Worm (Caenorhabditis elegans): ENCODE results near the gene F44A2.5.

The F44A2.5 gene

ce11 chrV:9257467-9257866 lies 40.0 kb upstream of the F44A2.5 start, which contains the start of gene F07C3.16:
F07C3.16 (minus strand) TSS chrV:9257567.
- TF ChIP-seq ceh-39 (tag; optimal IDR thresholded peaks at IDR 0.05) (no peak), bed-3 (GFP tag; optimal IDR thresholded peaks at IDR 0.05) (no peak), ceh-43 (GFP tag; optimal IDR thresholded peaks at IDR 0.05) (no peak), snpc-4 (tag; optimal IDR thresholded peaks at IDR 0.05) (no peak), lin-13 (tag; optimal IDR thresholded peaks at IDR 0.05) (no peak), unc-62 (GFP tag; optimal IDR thresholded peaks at IDR 0.05) (no peak), nhr-76 (tag; optimal IDR thresholded peaks at IDR 0.05) (no peak), mls-2 (tag; optimal IDR thresholded peaks at IDR 0.05) (no peak), lsy-2 (tag; optimal IDR thresholded peaks at IDR 0.05) (no peak), ceh-83 (GFP tag; optimal IDR thresholded peaks at IDR 0.05) (no peak), blmp-1 (tag; optimal IDR thresholded peaks at IDR 0.05) (no peak), M03D4.4 (tag; optimal IDR thresholded peaks at IDR 0.05) (no peak), nhr-28 (tag; optimal IDR thresholded peaks at IDR 0.05) (no peak), elt-1 (tag; optimal IDR thresholded peaks at IDR 0.05; ENCODE audit: borderline replicate concordance, insufficient read depth) (no peak), tbx-8 (GFP tag; optimal IDR thresholded peaks at IDR 0.05) (no peak), pha-4 (tag; optimal IDR thresholded peaks at IDR 0.05) (no peak), zip-8 (tag; optimal IDR thresholded peaks at IDR 0.05) (no peak)

DNA sequence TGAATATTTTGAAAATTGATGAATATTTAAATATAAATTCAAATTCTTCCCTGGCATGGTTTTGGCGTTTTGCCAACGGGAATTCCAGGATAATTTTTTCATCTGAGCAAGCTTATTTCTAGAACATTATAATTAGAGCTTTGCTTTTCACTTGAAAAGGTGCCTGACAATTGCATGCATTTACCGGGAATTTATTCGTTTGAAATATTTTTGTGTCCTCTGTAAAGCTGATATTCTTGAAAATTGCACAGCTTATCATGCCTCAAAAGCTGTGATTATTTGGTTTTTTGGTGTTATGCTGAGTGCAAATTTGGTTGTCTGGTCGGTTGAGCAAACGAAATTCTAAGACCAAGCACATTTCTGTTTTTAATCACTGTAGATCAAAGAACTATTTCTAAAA lies 37.0 kb upstream of the F44A2.5 start:
- TF ChIP-seq drap-1 (GFP tag; optimal IDR thresholded peaks at IDR 0.05) (no peak), cnd-1 (tag; optimal IDR thresholded peaks at IDR 0.05) (no peak), ceh-39 (tag; optimal IDR thresholded peaks at IDR 0.05) (no peak), M03D4.4 (tag; optimal IDR thresholded peaks at IDR 0.05) (no peak), flh-1 (GFP tag; optimal IDR thresholded peaks at IDR 0.05) (no peak), sptf-1 (tag; optimal IDR thresholded peaks at IDR 0.05) (no peak), lin-13 (tag; optimal IDR thresholded peaks at IDR 0.05) (no peak), ces-1 (GFP tag; optimal IDR thresholded peaks at IDR 0.05) (no peak), tbx-8 (GFP tag; optimal IDR thresholded peaks at IDR 0.05) (no peak), ceh-43 (GFP tag; optimal IDR thresholded peaks at IDR 0.05) (no peak), zip-8 (tag; optimal IDR thresholded peaks at IDR 0.05) (no peak), bed-3 (GFP tag; optimal IDR thresholded peaks at IDR 0.05) (no peak), lsy-2 (tag; optimal IDR thresholded peaks at IDR 0.05) (no peak), lin-32 (GFP tag; optimal IDR thresholded peaks at IDR 0.05) (no peak)

DNA sequence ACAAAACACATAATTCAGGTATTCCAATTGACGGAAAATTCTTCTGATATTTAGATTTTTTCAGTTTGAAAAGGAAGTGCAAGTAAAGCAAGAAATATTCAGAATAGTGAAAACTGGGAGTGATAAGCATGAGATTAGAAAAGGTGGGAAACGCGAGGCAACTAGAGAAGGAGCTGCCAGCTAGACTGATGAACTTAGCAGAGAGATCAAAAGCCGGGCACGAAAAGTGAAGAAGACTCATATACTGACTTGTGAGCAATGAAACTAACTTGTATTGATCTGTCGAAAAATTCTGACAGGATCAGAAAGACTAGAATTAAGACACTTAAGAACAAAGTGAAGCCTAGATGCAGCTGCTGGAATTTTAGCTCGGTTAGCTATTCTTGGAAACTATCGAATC lies 35.9 kb upstream of the F44A2.5 start, which contains the start of gene nhr-36:
nhr-36 (minus strand) TSS at position 101 of the 400 bp plus-strand sequence.
- no peak for TF ChIP-seq nhr-2 (tag; optimal IDR thresholded peaks at IDR 0.05)

ce11 chrV:9262708-9263107 lies 34.7 kb upstream of the F44A2.5 start:
- TF ChIP-seq blmp-1 (tag; optimal IDR thresholded peaks at IDR 0.05) (no peak), nhr-76 (tag; optimal IDR thresholded peaks at IDR 0.05) (no peak), nhr-28 (tag; optimal IDR thresholded peaks at IDR 0.05) (no peak), nhr-2 (tag; optimal IDR thresholded peaks at IDR 0.05) (no peak), unc-62 (GFP tag; optimal IDR thresholded peaks at IDR 0.05) (no peak), lin-13 (tag; optimal IDR thresholded peaks at IDR 0.05) (no peak), M03D4.4 (tag; optimal IDR thresholded peaks at IDR 0.05) (no peak), cnd-1 (tag; optimal IDR thresholded peaks at IDR 0.05) (no peak), elt-3 (tag; optimal IDR thresholded peaks at IDR 0.05) (no peak), ztf-11 (tag; optimal IDR thresholded peaks at IDR 0.05) (no peak), sptf-1 (tag; optimal IDR thresholded peaks at IDR 0.05) (no peak), ces-1 (GFP tag; optimal IDR thresholded peaks at IDR 0.05) (no peak), snpc-4 (tag; optimal IDR thresholded peaks at IDR 0.05) (no peak), mep-1 (tag; optimal IDR thresholded peaks at IDR 0.05) (no peak), bed-3 (GFP tag; optimal IDR thresholded peaks at IDR 0.05) (no peak), drap-1 (GFP tag; optimal IDR thresholded peaks at IDR 0.05) (no peak), tbx-8 (GFP tag; optimal IDR thresholded peaks at IDR 0.05) (no peak), mls-2 (tag; optimal IDR thresholded peaks at IDR 0.05) (no peak), ceh-43 (GFP tag; optimal IDR thresholded peaks at IDR 0.05) (no peak)

- TF ChIP-seq lin-13 (tag; optimal IDR thresholded peaks at IDR 0.05) (no peak), bed-3 (GFP tag; optimal IDR thresholded peaks at IDR 0.05) (no peak), blmp-1 (tag; optimal IDR thresholded peaks at IDR 0.05) (no peak), zip-8 (tag; optimal IDR thresholded peaks at IDR 0.05) (no peak), hlh-1 (tag; optimal IDR thresholded peaks at IDR 0.05) (no peak), snpc-4 (tag; optimal IDR thresholded peaks at IDR 0.05) (no peak), lin-32 (GFP tag; optimal IDR thresholded peaks at IDR 0.05) (no peak), nhr-237 (tag; optimal IDR thresholded peaks at IDR 0.05) (no peak), elt-3 (tag; optimal IDR thresholded peaks at IDR 0.05) (no peak), unc-62 (GFP tag; optimal IDR thresholded peaks at IDR 0.05) (no peak), pha-4 (tag; optimal IDR thresholded peaks at IDR 0.05) (no peak), ces-1 (GFP tag; optimal IDR thresholded peaks at IDR 0.05) (no peak), nhr-12 (tag; optimal IDR thresholded peaks at IDR 0.05) (no peak), cnd-1 (tag; optimal IDR thresholded peaks at IDR 0.05) (no peak), mls-2 (tag; optimal IDR thresholded peaks at IDR 0.05) (no peak), unc-39 (tag; optimal IDR thresholded peaks at IDR 0.05) (no peak), sem-2 (GFP tag; optimal IDR thresholded peaks at IDR 0.05) (no peak)
These were observed 31.0 kb upstream of the F44A2.5 start, which contains the start of gene slc-17.7 for ce11 chrV:9266399-9266798. slc-17.7 (minus strand) TSS chrV:9266499.

All from whole organism, mixed stage, embryonic.